Comparison of ENCODE assay signal across 6 worm cellular contexts in genomic region chrIV:8534997-8535414, ce11.
TF ChIP-seq lines count a peak whose summit lies in the region.

No protein-coding gene starts in this region.

TF ChIP-seq in whole organism, L1 larva, 84 proteins besides CTCF, POLR2A, EP300 and RAD21 (continues in another document):
- TF ChIP-seq swsn-7 (tag; optimal IDR thresholded peaks at IDR 0.05; lab: Kevin White, UChicago) (peak; percentile 10), grh-1 (GFP tag; IDR thresholded peaks at IDR 0.05; lab: Robert Waterston, UW) (0 out of 2 replicates have a peak, but pooled peaks have one; percentile 14), lir-3 (tag; optimal IDR thresholded peaks at IDR 0.05; lab: Kevin White, UChicago; ENCODE audit: poor library complexity) (peak; percentile 5), nhr-85 (tag; lab: Kevin White, UChicago) (peak; percentile 94), unc-130 (tag; optimal IDR thresholded peaks at IDR 0.05; lab: Kevin White, UChicago) (peak; percentile 43), C16A3.4 (tag; optimal IDR thresholded peaks at IDR 0.05; lab: Kevin White, UChicago) (peak; percentile 31), nhr-71 (tag; optimal IDR thresholded peaks at IDR 0.05; lab: Kevin White, UChicago) (peak; percentile 92), hlh-17 (GFP tag; optimal IDR thresholded peaks at IDR 0.05; lab: Kevin White, UChicago; ENCODE audit: borderline replicate concordance) (no peak), dpl-1 (GFP tag; optimal IDR thresholded peaks at IDR 0.05; lab: Kevin White, UChicago) (peak in 1 of 3 experiments; percentile 8), nhr-11 (tag; optimal IDR thresholded peaks at IDR 0.05; lab: Kevin White, UChicago) (no peak), egl-27 (tag; optimal IDR thresholded peaks at IDR 0.05; lab: Kevin White, UChicago) (no peak), elt-3 (tag; optimal IDR thresholded peaks at IDR 0.05; lab: Kevin White, UChicago) (peak in 4 of 6 experiments; percentile 21 to 86 (median 62)), skn-1 (tag; optimal IDR thresholded peaks at IDR 0.05; lab: Kevin White, UChicago) (no peak), nhr-90 (tag; optimal IDR thresholded peaks at IDR 0.05; lab: Kevin White, UChicago; ENCODE audit: poor library complexity) (peak; percentile 59)

TF ChIP-seq in whole organism, L2 larva, 48 proteins besides CTCF, POLR2A, EP300 and RAD21 (continues in another document):
- peak; percentile 36 to 69 for TF ChIP-seq mdl-1 (tag; optimal IDR thresholded peaks at IDR 0.05; lab: Kevin White, UChicago)
- no peak for TF ChIP-seq zag-1 (tag; optimal IDR thresholded peaks at IDR 0.05; lab: Kevin White, UChicago)
- TF ChIP-seq blmp-1 (tag; optimal IDR thresholded peaks at IDR 0.05; lab: Kevin White, UChicago; ENCODE audit: insufficient read depth) = peak; percentile 76
- no peak for TF ChIP-seq mab-5 (tag; optimal IDR thresholded peaks at IDR 0.05; lab: Kevin White, UChicago)
- TF ChIP-seq snpc-4 (tag; optimal IDR thresholded peaks at IDR 0.05; lab: Kevin White, UChicago) = peak; percentile 21
- TF ChIP-seq dmd-4 (tag; optimal IDR thresholded peaks at IDR 0.05; lab: Kevin White, UChicago) = no peak
- TF ChIP-seq R02D3.7 (tag; optimal IDR thresholded peaks at IDR 0.05; lab: Kevin White, UChicago) = no peak
- TF ChIP-seq peb-1 (tag; optimal IDR thresholded peaks at IDR 0.05; lab: Kevin White, UChicago) = no peak
- TF ChIP-seq F13H6.1 (tag; optimal IDR thresholded peaks at IDR 0.05; lab: Kevin White, UChicago) = peak; percentile 68
- TF ChIP-seq ztf-4 (tag; optimal IDR thresholded peaks at IDR 0.05; lab: Kevin White, UChicago) = no peak
- peak; percentile 67 for TF ChIP-seq nhr-25 (tag; optimal IDR thresholded peaks at IDR 0.05; lab: Kevin White, UChicago)
- no peak for TF ChIP-seq elt-3 (tag; optimal IDR thresholded peaks at IDR 0.05; lab: Kevin White, UChicago)
- TF ChIP-seq ztf-1 (GFP tag; conservative IDR thresholded peaks at IDR 0.05; lab: Robert Waterston, UW) = no peak
- peak; percentile 0 for TF ChIP-seq C34F6.9 (tag; optimal IDR thresholded peaks at IDR 0.05; lab: Kevin White, UChicago)
- TF ChIP-seq unc-62 (GFP tag; optimal IDR thresholded peaks at IDR 0.05; lab: Kevin White, UChicago) = no peak
- no peak for TF ChIP-seq ceh-82 (tag; optimal IDR thresholded peaks at IDR 0.05; lab: Kevin White, UChicago)

TF ChIP-seq in whole organism, L3 larva, 47 proteins besides CTCF, POLR2A, EP300 and RAD21 (continues in another document):
- TF ChIP-seq nfya-1 (tag; optimal IDR thresholded peaks at IDR 0.05; lab: Kevin White, UChicago; ENCODE audit: insufficient read depth) = peak; percentile 73
- TF ChIP-seq fkh-10 (GFP tag; optimal IDR thresholded peaks at IDR 0.05; lab: Kevin White, UChicago) = no peak
- no peak for TF ChIP-seq tbx-2 (tag; optimal IDR thresholded peaks at IDR 0.05; lab: Kevin White, UChicago)
- no peak for TF ChIP-seq jun-1 (tag; optimal IDR thresholded peaks at IDR 0.05; lab: Kevin White, UChicago)
- TF ChIP-seq ZK546.5 (tag; optimal IDR thresholded peaks at IDR 0.05; lab: Kevin White, UChicago) = no peak
- TF ChIP-seq zag-1 (tag; optimal IDR thresholded peaks at IDR 0.05; lab: Kevin White, UChicago) = no peak
- no peak for TF ChIP-seq ceh-9 (tag; optimal IDR thresholded peaks at IDR 0.05; lab: Kevin White, UChicago)
- TF ChIP-seq skn-1 (tag; optimal IDR thresholded peaks at IDR 0.05; lab: Kevin White, UChicago) = peak; percentile 23
- no peak for TF ChIP-seq lin-39 (tag; optimal IDR thresholded peaks at IDR 0.05; lab: Kevin White, UChicago)
- no peak for TF ChIP-seq pha-4 (tag; optimal IDR thresholded peaks at IDR 0.05; lab: Kevin White, UChicago)
- no peak for TF ChIP-seq nhr-28 (tag; optimal IDR thresholded peaks at IDR 0.05; lab: Kevin White, UChicago)
- no peak for TF ChIP-seq unc-62 (GFP tag; optimal IDR thresholded peaks at IDR 0.05; lab: Kevin White, UChicago)
- peak; percentile 42 for TF ChIP-seq ceh-28 (tag; optimal IDR thresholded peaks at IDR 0.05; lab: Kevin White, UChicago)
- TF ChIP-seq lin-15B (tag; optimal IDR thresholded peaks at IDR 0.05; lab: Kevin White, UChicago) = no peak
- no peak for TF ChIP-seq nhr-77 (tag; optimal IDR thresholded peaks at IDR 0.05; lab: Kevin White, UChicago)
- no peak for TF ChIP-seq eor-1 (tag; optimal IDR thresholded peaks at IDR 0.05; lab: Kevin White, UChicago)
- peak; percentile 54 for TF ChIP-seq mml-1 (tag; optimal IDR thresholded peaks at IDR 0.05; lab: Kevin White, UChicago)

TF ChIP-seq in whole organism, L4 larva, 104 proteins besides CTCF, POLR2A, EP300 and RAD21 (continues in another document):
- TF ChIP-seq hif-1 (tag; optimal IDR thresholded peaks at IDR 0.05; lab: Kevin White, UChicago) = peak in 1 of 2 experiments; percentile 54
- peak; percentile 40; the same call in 1 of the 2 replicates for TF ChIP-seq tra-1 (GFP tag; IDR thresholded peaks at IDR 0.05; lab: Robert Waterston, UW)
- TF ChIP-seq nhr-76 (tag; optimal IDR thresholded peaks at IDR 0.05; lab: Kevin White, UChicago) = peak; percentile 69
- peak in 1 of 2 experiments; percentile 71 for TF ChIP-seq unc-62 (GFP tag; optimal IDR thresholded peaks at IDR 0.05 in 1 of 2; lab: Kevin White, UChicago)
- no peak for TF ChIP-seq unc-62 (tag; optimal IDR thresholded peaks at IDR 0.05; lab: Kevin White, UChicago)
- peak; percentile 42 for TF ChIP-seq hmg-1.1 (GFP tag; IDR thresholded peaks at IDR 0.05; lab: Robert Waterston, UW)
- peak; percentile 88 for TF ChIP-seq nhr-48 (tag; optimal IDR thresholded peaks at IDR 0.05; lab: Kevin White, UChicago)
- peak; percentile 92 for TF ChIP-seq hlh-30 (tag; optimal IDR thresholded peaks at IDR 0.05; lab: Kevin White, UChicago; ENCODE audit: insufficient read depth)
- TF ChIP-seq dmd-6 (GFP tag; IDR thresholded peaks at IDR 0.05; lab: Robert Waterston, UW) = peak; percentile 91
- TF ChIP-seq lin-1 (GFP tag; IDR thresholded peaks at IDR 0.05; lab: Robert Waterston, UW) = peak; percentile 29; the same call in 1 of the 2 replicates
- TF ChIP-seq sdz-12 (GFP tag; optimal IDR thresholded peaks at IDR 0.05; lab: Kevin White, UChicago) = no peak
- TF ChIP-seq daf-16 (GFP tag; optimal IDR thresholded peaks at IDR 0.05; lab: Kevin White, UChicago) = peak in 1 of 2 experiments; percentile 28
- peak; percentile 83 for TF ChIP-seq daf-16 (tag; optimal IDR thresholded peaks at IDR 0.05; lab: Kevin White, UChicago)
- peak; percentile 91 for TF ChIP-seq hlh-11 (tag; optimal IDR thresholded peaks at IDR 0.05; lab: Kevin White, UChicago)
- TF ChIP-seq nhr-28 (tag; optimal IDR thresholded peaks at IDR 0.05; lab: Kevin White, UChicago) = peak; percentile 80
- TF ChIP-seq pqm-1 (tag; optimal IDR thresholded peaks at IDR 0.05; lab: Kevin White, UChicago) = peak; percentile 35

TF ChIP-seq in whole organism, late embryonic, 69 proteins besides CTCF, POLR2A, EP300 and RAD21:
- TF ChIP-seq fkh-10 (GFP tag; optimal IDR thresholded peaks at IDR 0.05; lab: Kevin White, UChicago) = no peak
- peak; percentile 81 for TF ChIP-seq unc-55 (GFP tag; optimal IDR thresholded peaks at IDR 0.05; lab: Kevin White, UChicago)
TF ChIP-seq in whole organism, late embryonic: peak in this region for 1.

TF ChIP-seq in whole organism, young adult, 124 proteins besides CTCF, POLR2A, EP300 and RAD21 (continues in another document):
- no peak for TF ChIP-seq F57A8.1 (GFP tag; optimal IDR thresholded peaks at IDR 0.05; lab: Kevin White, UChicago)
- no peak for TF ChIP-seq nfya-1 (tag; optimal IDR thresholded peaks at IDR 0.05; lab: Kevin White, UChicago; ENCODE audit: borderline replicate concordance, insufficient read depth)
- no peak for TF ChIP-seq athp-1 (tag; optimal IDR thresholded peaks at IDR 0.05; lab: Kevin White, UChicago)
- peak; percentile 40 for TF ChIP-seq K12H6.12 (tag; optimal IDR thresholded peaks at IDR 0.05; lab: Kevin White, UChicago)
- TF ChIP-seq snpc-3.4 (tag; optimal IDR thresholded peaks at IDR 0.05; lab: Kevin White, UChicago) = no peak
- no peak for TF ChIP-seq rpc-1 (optimal IDR thresholded peaks at IDR 0.05; lab: Kevin White, UChicago)
- TF ChIP-seq rpc-1 (tag; optimal IDR thresholded peaks at IDR 0.05; lab: Kevin White, UChicago) = no peak
- TF ChIP-seq zim-3 (tag; optimal IDR thresholded peaks at IDR 0.05; lab: Kevin White, UChicago) = no peak
- no peak for TF ChIP-seq die-1 (tag; optimal IDR thresholded peaks at IDR 0.05; lab: Kevin White, UChicago)
- no peak for TF ChIP-seq rec-8 (tag; optimal IDR thresholded peaks at IDR 0.05; lab: Kevin White, UChicago)
- TF ChIP-seq F22D6.2 (tag; optimal IDR thresholded peaks at IDR 0.05; lab: Kevin White, UChicago) = peak; percentile 58
- 0 out of 2 replicates have a peak, but pooled peaks have one; percentile 17 for TF ChIP-seq dox-1 (GFP tag; IDR thresholded peaks at IDR 0.05; lab: Robert Waterston, UW)
- no peak for TF ChIP-seq Y53G8AR.9 (GFP tag; conservative IDR thresholded peaks at IDR 0.05; lab: Robert Waterston, UW)
- TF ChIP-seq hmg-1.2 (GFP tag; IDR thresholded peaks at IDR 0.05; lab: Robert Waterston, UW) = peak; percentile 40; the same call in 1 of the 2 replicates
- TF ChIP-seq ama-1 (optimal IDR thresholded peaks at IDR 0.05; lab: Kevin White, UChicago) = peak; percentile 27
- no peak for TF ChIP-seq ama-1 (GFP tag; optimal IDR thresholded peaks at IDR 0.05; lab: Kevin White, UChicago)
- no peak for TF ChIP-seq ztf-3 (GFP tag; optimal IDR thresholded peaks at IDR 0.05; lab: Kevin White, UChicago)
- TF ChIP-seq B0035.1 (tag; optimal IDR thresholded peaks at IDR 0.05; lab: Kevin White, UChicago) = no peak
- TF ChIP-seq chd-7 (tag; optimal IDR thresholded peaks at IDR 0.05; lab: Kevin White, UChicago) = peak; percentile 11
- TF ChIP-seq attf-3 (GFP tag; conservative IDR thresholded peaks at IDR 0.05; lab: Robert Waterston, UW) = no peak
- no peak for TF ChIP-seq cebp-1 (GFP tag; IDR thresholded peaks at IDR 0.05; lab: Robert Waterston, UW)
- peak; percentile 47 for TF ChIP-seq cebp-1 (tag; optimal IDR thresholded peaks at IDR 0.05; lab: Kevin White, UChicago)
- no peak for TF ChIP-seq B0019.2 (GFP tag; conservative IDR thresholded peaks at IDR 0.05; lab: Robert Waterston, UW)
- peak; percentile 71 for TF ChIP-seq nhr-80 (tag; optimal IDR thresholded peaks at IDR 0.05; lab: Kevin White, UChicago)
- no peak for TF ChIP-seq ztf-18 (tag; optimal IDR thresholded peaks at IDR 0.05; lab: Kevin White, UChicago)
- TF ChIP-seq tbp1 (GFP tag; optimal IDR thresholded peaks at IDR 0.05; lab: Kevin White, UChicago) = peak; percentile 5
- peak; percentile 15 for TF ChIP-seq ceh-27 (GFP tag; optimal IDR thresholded peaks at IDR 0.05; lab: Kevin White, UChicago)
- TF ChIP-seq ztf-26 (tag; optimal IDR thresholded peaks at IDR 0.05; lab: Kevin White, UChicago) = peak; percentile 10
- TF ChIP-seq nfyb-1 (GFP tag; IDR thresholded peaks at IDR 0.05; lab: Robert Waterston, UW) = no peak
- 0 out of 2 replicates have a peak, but pooled peaks have one; percentile 32 for TF ChIP-seq K11D2.4 (GFP tag; IDR thresholded peaks at IDR 0.05; lab: Robert Waterston, UW)
- no peak for TF ChIP-seq mes-4 (tag; optimal IDR thresholded peaks at IDR 0.05; lab: Kevin White, UChicago)
- no peak for TF ChIP-seq madf-8 (GFP tag; conservative IDR thresholded peaks at IDR 0.05; lab: Robert Waterston, UW)
- no peak for TF ChIP-seq Y79H2A.3 (GFP tag; conservative IDR thresholded peaks at IDR 0.05; lab: Robert Waterston, UW)
